Fruit fly (Drosophila melanogaster): ENCODE data around the gene Bgb.

Gene Bgb

DNA sequence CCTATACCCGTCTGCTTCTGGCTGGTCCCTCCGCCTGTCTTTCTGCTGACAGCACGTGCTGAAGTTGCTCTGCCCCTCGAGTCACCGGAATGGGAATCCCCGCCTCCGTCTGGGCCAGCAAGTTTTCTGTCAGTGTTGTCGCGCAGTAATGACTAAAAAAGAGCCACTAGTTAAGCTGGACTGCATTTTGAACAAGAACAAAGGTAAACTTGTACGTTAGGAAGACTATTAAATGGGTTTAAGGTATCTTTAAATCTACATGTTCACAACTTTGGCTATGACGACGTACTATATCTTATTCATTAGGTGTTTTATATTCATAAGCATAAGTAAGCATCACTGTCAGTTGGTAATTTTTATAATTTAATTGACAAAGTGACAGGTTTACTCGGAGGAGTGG lies 39.9 kb downstream of the Bgb start (continued):
- TF ChIP-seq esn (GFP tag; optimal IDR thresholded peaks at IDR 0.05) = no peak
- TF ChIP-seq Lpt (GFP tag; optimal IDR thresholded peaks at IDR 0.05) = no peak
- no peak for TF ChIP-seq fd85E (GFP tag; optimal IDR thresholded peaks at IDR 0.05)
- no peak for TF ChIP-seq CG34406 (GFP tag; optimal IDR thresholded peaks at IDR 0.05)
- TF ChIP-seq Hr38 (GFP tag; optimal IDR thresholded peaks at IDR 0.05) = no peak
- no peak for TF ChIP-seq CG31627 (GFP tag; optimal IDR thresholded peaks at IDR 0.05)
- peak; percentile 28 for TF ChIP-seq CG10669 (GFP tag; optimal IDR thresholded peaks at IDR 0.05)
- TF ChIP-seq achi (GFP tag; optimal IDR thresholded peaks at IDR 0.05) = peak; percentile 17
- no peak for TF ChIP-seq Hr4 (GFP tag; optimal IDR thresholded peaks at IDR 0.05)
- no peak for TF ChIP-seq eg (GFP tag; IDR thresholded peaks at IDR 0.05)
- no peak for TF ChIP-seq vri (GFP tag; optimal IDR thresholded peaks at IDR 0.05)
- no peak for TF ChIP-seq lz (GFP tag; optimal IDR thresholded peaks at IDR 0.05)
- TF ChIP-seq spab (GFP tag; optimal IDR thresholded peaks at IDR 0.05) = peak; percentile 15
- no peak for TF ChIP-seq Sox15 (GFP tag; optimal IDR thresholded peaks at IDR 0.05)
- peak; percentile 62 for TF ChIP-seq svp (GFP tag)
- TF ChIP-seq ss (GFP tag; optimal IDR thresholded peaks at IDR 0.05) = peak; percentile 23 to 56
- no peak for TF ChIP-seq Hr39 (GFP tag; optimal IDR thresholded peaks at IDR 0.05)
- no peak for TF ChIP-seq Gug (GFP tag; IDR thresholded peaks at IDR 0.05)
- TF ChIP-seq CG10631 (GFP tag; optimal IDR thresholded peaks at IDR 0.05) = peak; percentile 6
- peak; percentile 12 for TF ChIP-seq CG1621 (tag; optimal IDR thresholded peaks at IDR 0.05)
- TF ChIP-seq dac (GFP tag; optimal IDR thresholded peaks at IDR 0.05) = no peak
- TF ChIP-seq CG3919 (GFP tag; optimal IDR thresholded peaks at IDR 0.05) = peak; percentile 26
- TF ChIP-seq CG6276 (GFP tag; optimal IDR thresholded peaks at IDR 0.05) = no peak
- no peak for TF ChIP-seq Smox (GFP tag; optimal IDR thresholded peaks at IDR 0.05)
- no peak for TF ChIP-seq Ets21C (GFP tag; optimal IDR thresholded peaks at IDR 0.05)
- peak; percentile 26 for TF ChIP-seq Met (GFP tag; optimal IDR thresholded peaks at IDR 0.05)

DNA sequence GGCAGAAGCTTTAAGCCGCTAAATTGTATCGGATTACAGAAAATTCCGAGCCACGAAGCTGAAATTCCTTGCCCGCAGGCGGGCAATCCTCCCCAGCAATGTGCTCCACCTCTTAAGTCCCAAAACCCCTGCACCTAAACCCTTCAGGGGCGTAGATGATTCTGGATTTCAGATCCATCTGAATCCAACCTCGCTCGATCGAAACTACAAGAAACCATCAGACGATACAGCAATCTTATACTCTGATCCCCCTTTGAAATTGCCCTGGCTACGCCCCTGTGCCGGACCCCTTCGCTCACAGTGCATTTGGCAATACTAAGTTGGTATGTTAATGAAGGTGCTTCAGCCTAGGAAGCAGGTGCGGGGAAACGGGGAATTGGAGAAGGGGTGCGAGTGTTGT lies 43.6 kb downstream of the Bgb start:
- TF ChIP-seq fd59A (GFP tag; optimal IDR thresholded peaks at IDR 0.05) (peak; percentile 66), CG3919 (GFP tag; optimal IDR thresholded peaks at IDR 0.05) (peak; percentile 58), Blimp-1 (GFP tag; optimal IDR thresholded peaks at IDR 0.05) (peak; percentile 2), CG15336 (GFP tag; IDR thresholded peaks at IDR 0.05) (no peak), CG31627 (GFP tag; optimal IDR thresholded peaks at IDR 0.05) (peak; percentile 66), Smox (GFP tag; optimal IDR thresholded peaks at IDR 0.05) (peak; percentile 63), dac (GFP tag; optimal IDR thresholded peaks at IDR 0.05) (no peak), CG34406 (GFP tag; optimal IDR thresholded peaks at IDR 0.05) (peak; percentile 36), salr (GFP tag; optimal IDR thresholded peaks at IDR 0.05) (peak; percentile 30 to 41), Hr39 (GFP tag; optimal IDR thresholded peaks at IDR 0.05) (peak; percentile 62), CG6854 (GFP tag; optimal IDR thresholded peaks at IDR 0.05) (no peak), dsx (GFP tag; optimal IDR thresholded peaks at IDR 0.05; ENCODE audit: poor library complexity, severe bottlenecking) (peak; percentile 61), cyc (GFP tag; optimal IDR thresholded peaks at IDR 0.05) (peak; percentile 62), CG10631 (GFP tag; optimal IDR thresholded peaks at IDR 0.05) (peak; percentile 68), CG7368 (GFP tag; optimal IDR thresholded peaks at IDR 0.05) (peak; percentile 46), ss (GFP tag; optimal IDR thresholded peaks at IDR 0.05) (peak; percentile 44 to 66), CG11762 (GFP tag; optimal IDR thresholded peaks at IDR 0.05; ENCODE audit: insufficient read depth) (peak; percentile 9), topi (GFP tag; optimal IDR thresholded peaks at IDR 0.05) (peak; percentile 63), CG11902 (GFP tag; optimal IDR thresholded peaks at IDR 0.05) (peak; percentile 38), CG6792 (GFP tag; optimal IDR thresholded peaks at IDR 0.05) (peak; percentile 66), CG10669 (GFP tag; optimal IDR thresholded peaks at IDR 0.05) (peak; percentile 77), achi (GFP tag; optimal IDR thresholded peaks at IDR 0.05) (peak; percentile 50), CG8632 (GFP tag; optimal IDR thresholded peaks at IDR 0.05) (peak; percentile 36), Gug (GFP tag; IDR thresholded peaks at IDR 0.05) (peak; percentile 46; the same call in 1 of the 2 replicates), acj6 (GFP tag; optimal IDR thresholded peaks at IDR 0.05) (peak; percentile 47), Sox102F (GFP tag; optimal IDR thresholded peaks at IDR 0.05) (peak; percentile 41), CG32006 (GFP tag; optimal IDR thresholded peaks at IDR 0.05) (peak; percentile 36), Sox15 (GFP tag; optimal IDR thresholded peaks at IDR 0.05) (peak; percentile 27), Met (GFP tag; optimal IDR thresholded peaks at IDR 0.05) (peak; percentile 69), spab (GFP tag; optimal IDR thresholded peaks at IDR 0.05) (peak; percentile 68), CG6276 (GFP tag; optimal IDR thresholded peaks at IDR 0.05) (no peak), CG6808 (GFP tag; optimal IDR thresholded peaks at IDR 0.05) (peak; percentile 74), svp (GFP tag) (peak; percentile 89), vri (GFP tag; optimal IDR thresholded peaks at IDR 0.05) (peak; percentile 40), Sox14 (GFP tag; optimal IDR thresholded peaks at IDR 0.05) (peak; percentile 55), esn (GFP tag; optimal IDR thresholded peaks at IDR 0.05) (peak; percentile 72), eg (GFP tag; IDR thresholded peaks at IDR 0.05) (peak; percentile 62), CG8319 (GFP tag; optimal IDR thresholded peaks at IDR 0.05) (peak; percentile 25), fkh (GFP tag; optimal IDR thresholded peaks at IDR 0.05) (no peak), CG9139 (GFP tag; optimal IDR thresholded peaks at IDR 0.05) (peak; percentile 62), Ets21C (GFP tag; optimal IDR thresholded peaks at IDR 0.05) (peak; percentile 39)

Measured in whole organism, prepupa.